Worm (Caenorhabditis elegans) whole organism, late embryonic: ENCODE data around the gene ccf-1.

Experiments
- C08G9.2 ChIP-seq: sonication (generic microtip); optimal IDR thresholded peaks from 2 replicates; lab custom pipeline; 2016; ENCODE audit warnings: mild to moderate bottlenecking, missing genetic modification characterization, moderate library complexity, missing compliant biosample characterization
- C38D4.7 ChIP-seq: fragments of 200-800 bp; sonication (Bioruptor generic); optimal IDR thresholded peaks from 2 replicates; lab custom pipeline; 2018; ENCODE audit warnings: mild to moderate bottlenecking, missing genetic modification characterization, moderate library complexity, missing compliant biosample characterization
- F13H6.1 ChIP-seq: sonication (generic microtip); optimal IDR thresholded peaks from 2 replicates; lab custom pipeline; 2016; ENCODE audit warnings: missing genetic modification characterization, missing compliant biosample characterization
- K09A11.1 ChIP-seq: sonication (generic microtip); optimal IDR thresholded peaks from 2 replicates; lab custom pipeline; 2017; ENCODE audit warnings: antibody characterized with exemption, mild to moderate bottlenecking, missing genetic modification characterization, missing compliant biosample characterization; ENCODE audit not compliant: insufficient read depth
- T23F11.4 ChIP-seq: fragments of 200-800 bp; sonication (Bioruptor generic); optimal IDR thresholded peaks from 2 replicates; lab custom pipeline; 2018; ENCODE audit warnings: mild to moderate bottlenecking, missing genetic modification characterization, missing compliant biosample characterization
- Y22D7AL.16 ChIP-seq: sonication (generic microtip); optimal IDR thresholded peaks from 2 replicates; lab custom pipeline; 2016; ENCODE audit warnings: missing genetic modification characterization, missing compliant biosample characterization
- ama-1 ChIP-seq: fragments of 150-350 bp; optimal IDR thresholded peaks from 2 replicates; lab custom pipeline; 2014
- ceh-19 ChIP-seq: fragments of 200-800 bp; sonication (Bioruptor generic); optimal IDR thresholded peaks from 2 replicates; lab custom pipeline; 2018; ENCODE audit warnings: mild to moderate bottlenecking, missing genetic modification characterization, missing compliant biosample characterization
- ceh-2 ChIP-seq: sonication (generic microtip); optimal IDR thresholded peaks from 2 replicates; lab custom pipeline; 2016; ENCODE audit warnings: missing genotype, missing genetic modification characterization, missing compliant biosample characterization
- ceh-30 ChIP-seq: fragments of 150-350 bp; optimal IDR thresholded peaks from 2 replicates; lab custom pipeline; 2014; ENCODE audit warnings: missing biosample characterization, missing genetic modification characterization
- ceh-31 ChIP-seq: sonication (generic microtip); optimal IDR thresholded peaks from 2 replicates; lab custom pipeline; 2016; ENCODE audit warnings: missing genetic modification characterization, missing compliant biosample characterization
- ceh-48 ChIP-seq: sonication (generic microtip); optimal IDR thresholded peaks from 2 replicates; lab custom pipeline; 2016; ENCODE audit warnings: missing genetic modification characterization, inconsistent platforms, missing compliant biosample characterization
- ceh-9 ChIP-seq: sonication (generic microtip); optimal IDR thresholded peaks from 2 replicates; lab custom pipeline; 2016; ENCODE audit warnings: mild to moderate bottlenecking, missing genetic modification characterization, inconsistent platforms, missing compliant biosample characterization
- elt-2 ChIP-seq: sonication (generic microtip); optimal IDR thresholded peaks from 2 replicates; lab custom pipeline; 2016; ENCODE audit warnings: missing genetic modification reagents, missing genetic modification characterization, missing compliant biosample characterization
- fax-1 ChIP-seq: sonication (generic microtip); optimal IDR thresholded peaks from 2 replicates; lab custom pipeline; 2016; ENCODE audit warnings: missing genotype, missing genetic modification characterization, missing compliant biosample characterization
- fkh-6 ChIP-seq: sonication (generic microtip); optimal IDR thresholded peaks from 2 replicates; lab custom pipeline; 2016; ENCODE audit warnings: missing genetic modification characterization, missing compliant biosample characterization
- hlh-30 ChIP-seq: sonication (generic microtip); optimal IDR thresholded peaks from 2 replicates; lab custom pipeline; 2017; ENCODE audit warnings: antibody characterized with exemption, missing genetic modification characterization, missing compliant biosample characterization; ENCODE audit not compliant: insufficient read depth
- hlh-6 ChIP-seq: sonication (generic microtip); optimal IDR thresholded peaks from 2 replicates; lab custom pipeline; 2016; ENCODE audit warnings: missing genotype, missing genetic modification characterization, missing compliant biosample characterization
- hlh-8 ChIP-seq: sonication (generic microtip); optimal IDR thresholded peaks from 2 replicates; lab custom pipeline; 2016; ENCODE audit warnings: missing genotype, missing genetic modification characterization, missing compliant biosample characterization
- lin-11 ChIP-seq: fragments of 200-800 bp; sonication (Bioruptor generic); optimal IDR thresholded peaks from 2 replicates; lab custom pipeline; 2018; ENCODE audit warnings: mild to moderate bottlenecking, missing genetic modification characterization, missing compliant biosample characterization
- nfya-1 ChIP-seq: sonication (generic microtip); optimal IDR thresholded peaks from 2 replicates; lab custom pipeline; 2017; ENCODE audit warnings: missing genetic modification characterization, mild to moderate bottlenecking, missing compliant biosample characterization, antibody characterized with exemption, moderate library complexity
- nhr-232 ChIP-seq: sonication (generic microtip); optimal IDR thresholded peaks from 2 replicates; lab custom pipeline; 2016; ENCODE audit warnings: missing genetic modification characterization, missing compliant biosample characterization
- odd-2 ChIP-seq: sonication (generic microtip); optimal IDR thresholded peaks from 2 replicates; lab custom pipeline; 2017; ENCODE audit warnings: antibody characterized with exemption, mild to moderate bottlenecking, missing genetic modification characterization, missing compliant biosample characterization
- pag-3 ChIP-seq: sonication (generic microtip); optimal IDR thresholded peaks from 2 replicates; lab custom pipeline; 2016; ENCODE audit warnings: missing compliant biosample characterization, missing genetic modification characterization, borderline replicate concordance
- pat-9 ChIP-seq: fragments of 200-800 bp; sonication (Bioruptor generic); optimal IDR thresholded peaks from 2 replicates; lab custom pipeline; 2018; ENCODE audit warnings: mild to moderate bottlenecking, missing genetic modification characterization, moderate library complexity, missing compliant biosample characterization
- pax-1 ChIP-seq: fragments of 150-350 bp; optimal IDR thresholded peaks from 2 replicates; lab custom pipeline; 2014; ENCODE audit warnings: missing biosample characterization, missing genetic modification characterization
- pha-4 ChIP-seq: fragments of 150-350 bp; optimal IDR thresholded peaks from 2 replicates; lab custom pipeline; 2018; ENCODE audit warnings: missing biosample characterization, missing genetic modification reagents, missing genetic modification characterization
- rnt-1 ChIP-seq: sonication (generic microtip); optimal IDR thresholded peaks from 2 replicates; lab custom pipeline; 2016; ENCODE audit warnings: missing genetic modification characterization, missing compliant biosample characterization
- sox-4 ChIP-seq: sonication (generic microtip); optimal IDR thresholded peaks from 2 replicates; lab custom pipeline; 2017; ENCODE audit warnings: mild to moderate bottlenecking, missing genetic modification characterization, inconsistent platforms, missing compliant biosample characterization
- tbx-7 ChIP-seq: sonication (generic microtip); optimal IDR thresholded peaks from 2 replicates; lab custom pipeline; 2016; ENCODE audit warnings: missing genotype, missing genetic modification characterization, missing compliant biosample characterization
- unc-3 ChIP-seq, 2 experiments: fragments of 200-800 bp in 1 of 2; sonication (Bioruptor generic) in 1 of 2; sonication (generic microtip) in 1 of 2; conservative IDR thresholded peaks in 1 of 2; optimal IDR thresholded peaks in 1 of 2; 2 replicates each; pipeline versions ENCODE4 v1.3.6 to Lab custom; 2016 to 2022; ENCODE audit warnings: missing compliant biosample characterization in 2 of 2, missing genetic modification characterization in 2 of 2, missing genetic modification reagents in 1 of 2
- unc-42 ChIP-seq: sonication (generic microtip); optimal IDR thresholded peaks from 2 replicates; lab custom pipeline; 2016; ENCODE audit warnings: missing genotype, missing genetic modification characterization, missing compliant biosample characterization
- unc-86 ChIP-seq: sonication (generic microtip); optimal IDR thresholded peaks from 2 replicates; lab custom pipeline; 2016; ENCODE audit warnings: missing genetic modification characterization, missing compliant biosample characterization
- zip-5 ChIP-seq: sonication (generic microtip); optimal IDR thresholded peaks from 2 replicates; lab custom pipeline; 2016; ENCODE audit warnings: missing genetic modification characterization, missing compliant biosample characterization

ccf-1 gene

DNA sequence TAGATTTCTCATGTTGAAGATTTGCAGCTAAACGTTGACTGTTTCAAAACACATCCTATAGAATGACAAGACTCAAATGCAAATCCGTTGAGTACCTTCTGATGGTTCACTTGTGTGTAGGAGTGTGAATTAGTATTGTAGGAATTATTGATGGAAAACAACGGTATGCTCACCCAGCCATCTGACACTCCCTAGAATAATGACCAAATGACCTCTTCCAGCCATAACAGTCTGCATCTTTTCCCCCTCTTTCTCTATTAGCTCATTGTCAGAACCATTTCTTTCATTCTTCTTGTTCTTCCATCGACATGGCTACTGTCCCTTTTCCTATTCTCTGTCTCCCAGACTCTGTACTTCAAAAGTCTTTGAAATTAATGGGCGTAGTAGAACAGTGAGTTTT, 11.4 kb downstream of the ccf-1 start, which contains the start of gene fbxb-24:
fbxb-24 (plus strand) TSS at position 301 of the 400 bp plus-strand sequence.
- TF ChIP-seq hlh-8 (tag; lab: Kevin White, UChicago) = no peak
- no peak for TF ChIP-seq elt-2 (tag; lab: Kevin White, UChicago)
- TF ChIP-seq T23F11.4 (GFP tag; lab: Kevin White, UChicago) = no peak
- no peak for TF ChIP-seq fax-1 (tag; lab: Kevin White, UChicago)
- TF ChIP-seq odd-2 = no peak
- no peak for TF ChIP-seq hlh-6 (tag; lab: Kevin White, UChicago)
- TF ChIP-seq fkh-6 (tag; lab: Kevin White, UChicago) = no peak
- TF ChIP-seq ceh-31 (tag; lab: Kevin White, UChicago) = no peak
- TF ChIP-seq ceh-30 = no peak
- no peak for TF ChIP-seq K09A11.1 (tag; lab: Kevin White, UChicago)
- TF ChIP-seq C38D4.7 (GFP tag; lab: Kevin White, UChicago) = no peak
- TF ChIP-seq C08G9.2 (tag; lab: Kevin White, UChicago) = no peak

DNA sequence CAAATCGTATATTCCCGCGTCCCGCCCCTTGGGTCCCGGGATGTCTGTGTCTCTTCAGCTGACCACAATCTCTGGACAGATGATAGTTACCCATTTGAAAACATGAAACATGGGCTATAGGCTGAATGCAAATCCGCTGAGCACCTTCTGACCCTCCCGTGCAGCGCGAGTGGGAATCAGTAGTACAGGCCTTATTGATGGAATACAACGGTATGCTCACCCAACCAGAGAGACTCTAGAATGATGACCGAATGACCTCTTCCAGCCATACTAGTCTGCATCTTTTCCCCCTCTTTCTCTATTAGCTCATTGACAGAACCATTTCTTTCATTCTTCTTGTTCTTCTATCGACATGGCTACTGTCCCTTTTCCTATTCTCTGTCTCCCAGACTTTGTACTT, 12.9 kb downstream of the ccf-1 start, which contains the start of gene sdz-33:
sdz-33 (plus strand) TSS at position 301 of the 400 bp plus-strand sequence.
- TF ChIP-seq hlh-6 (tag; lab: Kevin White, UChicago) (no peak), ceh-19 (GFP tag; lab: Kevin White, UChicago) (no peak), lin-11 (tag; lab: Kevin White, UChicago) (no peak), zip-5 (tag; lab: Kevin White, UChicago) (no peak), sox-4 (tag; lab: Kevin White, UChicago) (no peak), pat-9 (tag; lab: Kevin White, UChicago) (no peak), F13H6.1 (tag; lab: Kevin White, UChicago) (no peak), ceh-2 (tag; lab: Kevin White, UChicago) (no peak), unc-86 (tag; lab: Kevin White, UChicago) (no peak), pag-3 (tag; lab: Kevin White, UChicago) (no peak), pax-1 (no peak), nhr-232 (no peak), unc-3 (GFP tag; conservative IDR thresholded peaks at IDR 0.05; lab: Robert Waterston, UW) (no peak), unc-3 (tag; optimal IDR thresholded peaks at IDR 0.05; lab: Kevin White, UChicago) (no peak), Y22D7AL.16 (tag; lab: Kevin White, UChicago) (no peak), hlh-30 (tag; lab: Kevin White, UChicago) (no peak)
- TF ChIP-seq, all 69 proteins: peak for 0

DNA sequence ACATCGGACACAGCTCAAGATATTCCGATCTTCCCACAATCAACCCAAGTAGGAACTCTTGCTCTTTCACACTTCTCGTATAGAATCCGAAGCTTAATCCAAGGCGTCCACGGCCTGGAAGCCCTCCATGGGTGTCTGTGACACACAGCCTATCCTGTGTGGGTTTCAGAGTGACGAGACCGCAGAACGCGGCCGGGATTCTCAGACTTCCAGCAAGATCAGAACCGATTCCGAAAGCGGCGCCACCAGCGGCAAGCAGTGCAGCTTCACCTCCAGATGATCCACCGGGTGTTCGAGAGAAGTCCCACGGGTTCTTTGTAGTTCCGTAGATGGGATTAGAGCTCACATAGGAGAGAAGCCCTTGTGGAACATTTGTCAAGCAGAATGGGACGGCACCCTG, 17.3 kb downstream of the ccf-1 start:
- TF ChIP-seq pag-3 (tag; lab: Kevin White, UChicago) (no peak), rnt-1 (tag; lab: Kevin White, UChicago) (no peak), ceh-9 (tag; lab: Kevin White, UChicago) (no peak), pha-4 (tag; lab: Kevin White, UChicago) (no peak), ceh-30 (no peak), odd-2 (no peak), unc-42 (tag; lab: Kevin White, UChicago) (no peak), hlh-8 (tag; lab: Kevin White, UChicago) (no peak), ceh-31 (tag; lab: Kevin White, UChicago) (no peak), ama-1 (no peak), zip-5 (tag; lab: Kevin White, UChicago) (no peak), ceh-48 (tag; lab: Kevin White, UChicago) (no peak)

DNA sequence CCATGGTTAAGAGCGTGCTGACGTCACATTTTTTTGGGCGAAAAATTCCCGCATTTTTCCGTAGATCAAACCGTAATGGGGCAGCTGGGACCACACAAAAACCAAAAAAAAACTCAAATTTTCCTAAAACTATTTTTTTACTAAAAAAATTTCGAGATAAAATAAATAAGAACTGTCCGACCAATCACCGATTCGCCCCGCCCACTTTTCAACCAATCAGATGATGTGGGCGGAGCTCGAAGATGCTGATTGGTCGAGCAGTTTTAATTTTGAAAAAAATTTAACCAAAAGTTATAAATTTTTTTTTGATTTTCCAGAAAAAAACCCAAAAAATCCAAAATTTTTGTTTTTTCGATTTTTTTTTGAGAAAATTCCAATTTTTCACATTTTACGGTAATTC, 20.0 kb downstream of the ccf-1 start:
- TF ChIP-seq nfya-1 (tag; lab: Kevin White, UChicago) (peak; percentile 60), unc-86 (tag; lab: Kevin White, UChicago) (no peak)

DNA sequence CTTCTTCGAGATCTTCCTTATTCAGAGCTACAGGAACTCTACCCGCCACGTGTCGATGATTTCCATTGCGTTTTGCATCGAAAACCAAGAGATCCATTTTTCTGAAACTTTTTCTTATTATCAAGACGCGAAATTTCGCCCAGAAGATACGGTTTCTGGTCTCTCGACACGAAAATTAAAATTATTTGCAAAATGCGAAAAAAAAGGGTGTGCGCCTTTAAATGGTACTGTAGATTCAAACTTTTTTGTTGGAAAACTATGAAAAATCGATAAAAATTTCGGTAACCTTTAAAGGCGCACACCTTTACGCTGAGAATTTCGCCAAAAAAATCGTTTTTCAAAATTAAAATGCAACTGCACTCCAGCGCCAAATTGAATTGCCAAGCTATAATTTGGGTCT, 21.9 kb downstream of the ccf-1 start, which contains the start of gene tsen-2:
tsen-2 (minus strand) TSS at position 101 of the 400 bp plus-strand sequence.
- TF ChIP-seq nhr-232 (no peak), tbx-7 (tag; lab: Kevin White, UChicago) (no peak)
